Fruit fly (Drosophila melanogaster) whole organism, embryonic: ENCODE measurements around the gene Cap-D2.

Source experiments
- Atf3 ChIP-seq: fragments of 200-800 bp; sonication (Bioruptor generic); optimal IDR thresholded peaks from 3 replicates; lab custom pipeline; 2016; ENCODE audit warnings: missing biosample characterization, missing genetic modification characterization
- Bdp1 ChIP-seq: fragments of 200-800 bp; sonication (Bioruptor generic); optimal IDR thresholded peaks from 3 replicates; lab custom pipeline; 2016; ENCODE audit warnings: missing biosample characterization, missing genetic modification characterization
- Bteb2 ChIP-seq: fragments of 200-800 bp; sonication (Bioruptor generic); optimal IDR thresholded peaks from 2 replicates; lab custom pipeline; 2016; ENCODE audit warnings: missing biosample characterization, missing genetic modification characterization
- CG10366 ChIP-seq: fragments of 200-800 bp; sonication (Bioruptor generic); IDR thresholded peaks from 2 replicates; pipeline ENCODE4 v1.3.6; 2022; ENCODE audit warnings: missing biosample characterization, missing genetic modification characterization
- CG10431 ChIP-seq: fragments of 200-800 bp; sonication (Bioruptor generic); optimal IDR thresholded peaks from 3 replicates; lab custom pipeline; 2018; ENCODE audit warnings: missing biosample characterization, mild to moderate bottlenecking, missing genetic modification characterization
- CG11723 ChIP-seq: fragments of 200-800 bp; sonication (Bioruptor generic); optimal IDR thresholded peaks from 2 replicates; lab custom pipeline; 2017; ENCODE audit warnings: missing biosample characterization, mild to moderate bottlenecking, missing genetic modification characterization
- CG13296 ChIP-seq: fragments of 200-800 bp; sonication (Bioruptor generic); optimal IDR thresholded peaks from 3 replicates; lab custom pipeline; 2018; ENCODE audit warnings: missing biosample characterization, mild to moderate bottlenecking, missing genetic modification characterization
- CG13894 ChIP-seq: fragments of 200-800 bp; sonication (Bioruptor generic); optimal IDR thresholded peaks from 3 replicates; lab custom pipeline; 2018; ENCODE audit warnings: missing biosample characterization, mild to moderate bottlenecking, missing genetic modification characterization, moderate library complexity
- CG14667 ChIP-seq: fragments of 200-800 bp; sonication (Bioruptor generic); IDR thresholded peaks from 2 replicates; pipeline ENCODE4 v1.3.6; 2022; ENCODE audit warnings: missing biosample characterization, missing genetic modification characterization
- CG1647 ChIP-seq: fragments of 200-800 bp; sonication (Bioruptor generic); optimal IDR thresholded peaks from 3 replicates; lab custom pipeline; 2016; ENCODE audit warnings: missing biosample characterization, missing genetic modification characterization
- CG4360 ChIP-seq: fragments of 200-800 bp; sonication (Bioruptor generic); IDR thresholded peaks from 2 replicates; pipeline ENCODE4 v1.3.6; 2022; ENCODE audit warnings: missing biosample characterization, missing genetic modification characterization
- CG6791 ChIP-seq: fragments of 200-800 bp; sonication (Bioruptor generic); IDR thresholded peaks from 3 replicates; pipeline ENCODE4 v1.3.6; 2022; ENCODE audit warnings: missing biosample characterization, missing genetic modification characterization; ENCODE audit not compliant: partially characterized antibody
- CG7556 ChIP-seq: fragments of 200-800 bp; sonication (Bioruptor generic); optimal IDR thresholded peaks from 2 replicates; lab custom pipeline; 2017; ENCODE audit warnings: missing biosample characterization, mild to moderate bottlenecking, missing genetic modification characterization
- CG8478 ChIP-seq: fragments of >200 bp; optimal IDR thresholded peaks from 2 replicates; lab custom pipeline; 2018
- CG8924 ChIP-seq: fragments of 200-800 bp; optimal IDR thresholded peaks from 3 replicates; lab custom pipeline; 2019; ENCODE audit warnings: missing biosample characterization, mild to moderate bottlenecking, missing genetic modification characterization, moderate library complexity
- CG9215 ChIP-seq: fragments of 200-800 bp; sonication (Bioruptor generic); IDR thresholded peaks from 2 replicates; pipeline ENCODE4 v1.3.6; 2022; ENCODE audit warnings: missing biosample characterization, missing genetic modification characterization
- CG9609 ChIP-seq: fragments of 200-800 bp; sonication (Bioruptor generic); optimal IDR thresholded peaks from 3 replicates; lab custom pipeline; 2016; ENCODE audit warnings: missing biosample characterization, missing genetic modification characterization
- CG9727 ChIP-seq: fragments of 200-800 bp; sonication (Bioruptor generic); optimal IDR thresholded peaks from 3 replicates; lab custom pipeline; 2017; ENCODE audit warnings: missing biosample characterization, mild to moderate bottlenecking, missing genetic modification characterization
- D ChIP-seq, 2 experiments: fragments of 200-800 bp in 1 of 2; fragments of >200 bp in 1 of 2; sonication (Bioruptor generic) in 1 of 2; optimal IDR thresholded peaks; 2 replicates in 1 of 2; 3 replicates in 1 of 2; lab custom pipeline; 2017; ENCODE audit warnings: mild to moderate bottlenecking in 1 of 2, missing biosample characterization in 1 of 2, missing genetic modification characterization in 1 of 2, missing genetic modification reagents in 1 of 2
- D19B ChIP-seq: fragments of 200-800 bp; sonication (Bioruptor generic); optimal IDR thresholded peaks from 2 replicates; lab custom pipeline; 2017; ENCODE audit warnings: missing biosample characterization, mild to moderate bottlenecking, missing genetic modification characterization
- Dp ChIP-seq: fragments of 200-800 bp; sonication (Bioruptor generic); optimal IDR thresholded peaks from 2 replicates; lab custom pipeline; 2018; ENCODE audit warnings: missing biosample characterization, mild to moderate bottlenecking, missing genetic modification characterization, moderate library complexity
- ERR ChIP-seq: fragments of 200-800 bp; sonication (Bioruptor generic); optimal IDR thresholded peaks from 2 replicates; lab custom pipeline; 2016; ENCODE audit warnings: missing biosample characterization, missing genetic modification characterization
- GATAe ChIP-seq: fragments of 200-800 bp; sonication (Bioruptor generic); conservative IDR thresholded peaks from 2 replicates; pipeline ENCODE4 v1.3.6; 2022; ENCODE audit warnings: missing biosample characterization, missing genetic modification characterization
- Gsc ChIP-seq: fragments of 200-800 bp; sonication (Bioruptor generic); IDR thresholded peaks from 2 replicates; pipeline ENCODE4 v1.3.6; 2022; ENCODE audit warnings: missing biosample characterization, missing genetic modification characterization
- HLH54F ChIP-seq: fragments of 200-800 bp; sonication (Bioruptor generic); optimal IDR thresholded peaks from 3 replicates; lab custom pipeline; 2016; ENCODE audit warnings: missing biosample characterization, missing genetic modification characterization
- HmgD ChIP-seq: fragments of 200-800 bp; sonication (Bioruptor generic); optimal IDR thresholded peaks from 3 replicates; lab custom pipeline; 2016; ENCODE audit warnings: missing biosample characterization, missing genetic modification characterization
- Optix ChIP-seq: fragments of 200-800 bp; sonication (Bioruptor generic); IDR thresholded peaks from 3 replicates; pipeline ENCODE4 v1.3.6; 2022; ENCODE audit warnings: missing biosample characterization, missing genetic modification characterization
- Rfx ChIP-seq: fragments of 200-800 bp; sonication (Bioruptor generic); IDR thresholded peaks from 2 replicates; pipeline ENCODE4 v1.3.6; 2022; ENCODE audit warnings: missing biosample characterization, missing genetic modification characterization
- Scr ChIP-seq: fragments of 200-800 bp; sonication (Bioruptor generic); IDR thresholded peaks from 2 replicates; pipeline ENCODE4 v1.3.6; 2022; ENCODE audit warnings: missing biosample characterization, missing genetic modification characterization; ENCODE audit not compliant: partially characterized antibody
- aop ChIP-seq: fragments of 200-800 bp; sonication (Bioruptor generic); IDR thresholded peaks from 2 replicates; pipeline ENCODE4 v1.3.6; 2022; ENCODE audit warnings: missing biosample characterization, missing genetic modification characterization
- ap ChIP-seq: fragments of 200-800 bp; sonication (Bioruptor generic); IDR thresholded peaks from 2 replicates; pipeline ENCODE4 v1.3.6; 2022; ENCODE audit warnings: missing biosample characterization, missing genetic modification characterization
- croc ChIP-seq: fragments of 200-800 bp; sonication (Bioruptor generic); conservative IDR thresholded peaks from 3 replicates; pipeline ENCODE4 v1.3.6; 2022; ENCODE audit warnings: missing biosample characterization, missing genetic modification characterization
- fd102C ChIP-seq: fragments of 200-800 bp; sonication (Bioruptor generic); optimal IDR thresholded peaks from 2 replicates; lab custom pipeline; 2018; ENCODE audit warnings: missing biosample characterization, mild to moderate bottlenecking, missing genetic modification characterization, moderate library complexity
- fd64A ChIP-seq: fragments of 200-800 bp; sonication (Bioruptor generic); optimal IDR thresholded peaks from 3 replicates; lab custom pipeline; 2018; ENCODE audit warnings: missing biosample characterization, mild to moderate bottlenecking, missing genetic modification characterization
- fd96Cb ChIP-seq: fragments of 200-800 bp; sonication (Bioruptor generic); optimal IDR thresholded peaks from 2 replicates; lab custom pipeline; 2018; ENCODE audit warnings: missing biosample characterization, mild to moderate bottlenecking, missing genetic modification characterization, moderate library complexity
- insv ChIP-seq, 2 experiments: fragments of 200-800 bp; sonication (Bioruptor generic); optimal IDR thresholded peaks; 3 replicates each; lab custom pipeline; 2016 to 2018; ENCODE audit warnings: missing biosample characterization in 2 of 2, missing genetic modification characterization in 2 of 2
- lmd ChIP-seq: fragments of 200-800 bp; sonication (Bioruptor generic); IDR thresholded peaks from 2 replicates; pipeline ENCODE4 v1.3.6; 2022; ENCODE audit warnings: missing biosample characterization, missing genetic modification characterization
- lov ChIP-seq, 2 experiments: fragments of 200-800 bp in 1 of 2; fragments of >200 bp in 1 of 2; sonication (Bioruptor generic) in 1 of 2; IDR thresholded peaks in 1 of 2; optimal IDR thresholded peaks in 1 of 2; 2 replicates in 1 of 2; 3 replicates in 1 of 2; pipeline versions ENCODE4 v1.3.6 to Lab custom; 2017 to 2022; ENCODE audit warnings: missing biosample characterization in 1 of 2, missing genetic modification characterization in 1 of 2
- luna ChIP-seq: fragments of 200-800 bp; sonication (Bioruptor generic); optimal IDR thresholded peaks from 2 replicates; lab custom pipeline; 2016; ENCODE audit warnings: missing biosample characterization, missing genetic modification characterization
- nerfin-2 ChIP-seq: fragments of 200-800 bp; sonication (Bioruptor generic); IDR thresholded peaks from 2 replicates; pipeline ENCODE4 v1.3.6; 2022; ENCODE audit warnings: missing biosample characterization, missing genetic modification characterization; ENCODE audit not compliant: partially characterized antibody
- org-1 ChIP-seq: fragments of 200-800 bp; sonication (Bioruptor generic); optimal IDR thresholded peaks from 2 replicates; lab custom pipeline; 2017; ENCODE audit warnings: missing biosample characterization, missing genetic modification characterization
- pzg ChIP-seq: fragments of 200-800 bp; sonication (Bioruptor generic); optimal IDR thresholded peaks from 3 replicates; lab custom pipeline; 2018; ENCODE audit warnings: missing biosample characterization, mild to moderate bottlenecking, missing genetic modification characterization, moderate library complexity
- repo ChIP-seq: fragments of 200-800 bp; sonication (Bioruptor generic); optimal IDR thresholded peaks from 2 replicates; lab custom pipeline; 2016; ENCODE audit warnings: missing biosample characterization, missing genetic modification characterization
- sob ChIP-seq: fragments of 200-800 bp; sonication (Bioruptor generic); IDR thresholded peaks from 2 replicates; pipeline ENCODE4 v1.3.6; 2022; ENCODE audit warnings: missing biosample characterization, missing genetic modification characterization
- sr ChIP-seq: fragments of 200-800 bp; sonication (Bioruptor generic); IDR thresholded peaks from 3 replicates; pipeline ENCODE4 v1.3.6; 2022; ENCODE audit warnings: missing biosample characterization, missing genetic modification characterization
- stwl ChIP-seq: fragments of 200-800 bp; sonication (Bioruptor generic); optimal IDR thresholded peaks from 3 replicates; lab custom pipeline; 2018; ENCODE audit warnings: missing biosample characterization, mild to moderate bottlenecking, missing genetic modification characterization, moderate library complexity
- sug ChIP-seq: fragments of 200-800 bp; optimal IDR thresholded peaks from 2 replicates; lab custom pipeline; 2019; ENCODE audit warnings: missing biosample characterization, mild to moderate bottlenecking, missing genetic modification characterization, moderate library complexity
- twi ChIP-seq: fragments of 200-800 bp; optimal IDR thresholded peaks from 2 replicates; lab custom pipeline; 2019; ENCODE audit warnings: missing biosample characterization, mild to moderate bottlenecking, missing genetic modification characterization, moderate library complexity
- vnd ChIP-seq: fragments of 200-800 bp; sonication (Bioruptor generic); IDR thresholded peaks from 3 replicates; pipeline ENCODE4 v1.3.6; 2022; ENCODE audit warnings: missing biosample characterization, missing genetic modification characterization; ENCODE audit not compliant: partially characterized antibody
- wor ChIP-seq: fragments of 200-800 bp; sonication (Bioruptor generic); IDR thresholded peaks from 2 replicates; pipeline ENCODE4 v1.3.6; 2022; ENCODE audit warnings: missing biosample characterization, missing genetic modification characterization
- z ChIP-seq: fragments of 200-800 bp; sonication (Bioruptor generic); IDR thresholded peaks from 3 replicates; pipeline ENCODE4 v1.3.6; 2022; ENCODE audit warnings: missing biosample characterization, missing genetic modification characterization

Gene Cap-D2

dm6 chr3R:29675333-29675732 lies at the start of gene Cap-D2, which contains the start of gene Bub3 (continued):
- TF ChIP-seq luna (GFP tag; lab: Kevin White, UChicago) = peak; percentile 20
- TF ChIP-seq vnd (GFP tag; lab: Robert Waterston, UW) = peak; percentile 82
- TF ChIP-seq aop (GFP tag; lab: Robert Waterston, UW) = peak; percentile 58; the same call in 1 of the 2 replicates
- TF ChIP-seq HLH54F = peak; percentile 72
- peak; percentile 63; the same call in 2 of the 3 replicates for TF ChIP-seq Optix (GFP tag; lab: Robert Waterston, UW)
- peak; percentile 54 for TF ChIP-seq CG14667 (GFP tag; lab: Robert Waterston, UW)
- TF ChIP-seq Rfx (GFP tag; lab: Robert Waterston, UW) = peak; percentile 58
- no peak for TF ChIP-seq CG13296 (GFP tag; lab: Kevin White, UChicago)
- peak; percentile 53 for TF ChIP-seq CG9215 (GFP tag; lab: Robert Waterston, UW)
- peak; percentile 45 for TF ChIP-seq Atf3 (GFP tag; lab: Kevin White, UChicago)
- TF ChIP-seq lov (optimal IDR thresholded peaks at IDR 0.05; lab: Kevin White, UChicago) = no peak
- TF ChIP-seq lov (GFP tag; IDR thresholded peaks at IDR 0.05; lab: Robert Waterston, UW) = 0 out of 3 replicates have a peak, but pooled peaks have one; percentile 43
- peak; percentile 16 for TF ChIP-seq CG11723
- TF ChIP-seq nerfin-2 = peak; percentile 70
- TF ChIP-seq org-1 = no peak
- TF ChIP-seq CG10366 = peak; percentile 66
- TF ChIP-seq fd102C (GFP tag; lab: Kevin White, UChicago) = no peak
- TF ChIP-seq CG7556 (GFP tag; lab: Kevin White, UChicago) = peak; percentile 40
- TF ChIP-seq CG8478 (lab: Kevin White, UChicago) = no peak
- no peak for TF ChIP-seq CG13894 (tag; lab: Kevin White, UChicago)
- TF ChIP-seq croc (GFP tag; lab: Robert Waterston, UW) = no peak
- TF ChIP-seq sug (tag; lab: Kevin White, UChicago) = no peak
- no peak for TF ChIP-seq CG4360 (GFP tag; lab: Robert Waterston, UW)
- peak; percentile 69 for TF ChIP-seq CG9727 (GFP tag; lab: Kevin White, UChicago)
- TF ChIP-seq stwl (tag; lab: Kevin White, UChicago) = peak; percentile 71
- no peak for TF ChIP-seq GATAe (GFP tag; lab: Robert Waterston, UW)
- no peak for TF ChIP-seq D (optimal IDR thresholded peaks at IDR 0.05; lab: Kevin White, UChicago)
- peak; percentile 51 for TF ChIP-seq D (GFP tag; optimal IDR thresholded peaks at IDR 0.05; lab: Kevin White, UChicago)
- peak; percentile 63 for TF ChIP-seq CG9609 (GFP tag; lab: Kevin White, UChicago)
- TF ChIP-seq repo = peak; percentile 73
- peak; percentile 58 for TF ChIP-seq Bdp1 (GFP tag; lab: Kevin White, UChicago)
- peak; percentile 75 for TF ChIP-seq CG6791 (GFP tag; lab: Robert Waterston, UW)
- no peak for TF ChIP-seq HmgD (GFP tag; lab: Kevin White, UChicago)
- TF ChIP-seq pzg (GFP tag; lab: Kevin White, UChicago) = peak; percentile 53
- no peak for TF ChIP-seq Gsc (GFP tag; lab: Robert Waterston, UW)
- peak; percentile 64 for TF ChIP-seq wor
- TF ChIP-seq ERR (GFP tag; lab: Kevin White, UChicago) = peak; percentile 41
- no peak for TF ChIP-seq CG10431 (GFP tag; lab: Kevin White, UChicago)
- TF ChIP-seq Bteb2 = peak; percentile 62
- TF ChIP-seq insv (GFP tag; optimal IDR thresholded peaks at IDR 0.05; lab: Kevin White, UChicago) = no peak
- TF ChIP-seq sr (GFP tag; lab: Robert Waterston, UW) = no peak
- TF ChIP-seq CG8924 = peak; percentile 65
- TF ChIP-seq D19B = no peak
- no peak for TF ChIP-seq z
- TF ChIP-seq ap (GFP tag; lab: Robert Waterston, UW) = peak; percentile 65; the same call in 1 of the 2 replicates
- TF ChIP-seq CG1647 (GFP tag; lab: Kevin White, UChicago) = peak; percentile 62
- no peak for TF ChIP-seq fd64A (GFP tag; lab: Kevin White, UChicago)
- peak; percentile 51 for TF ChIP-seq twi (tag; lab: Kevin White, UChicago)
- no peak for TF ChIP-seq lmd
- peak; percentile 55 for TF ChIP-seq fd96Cb (tag; lab: Kevin White, UChicago)
- TF ChIP-seq sob (GFP tag; lab: Robert Waterston, UW) = peak; percentile 85
- TF ChIP-seq Scr = peak; percentile 88
- TF ChIP-seq Dp (GFP tag; lab: Kevin White, UChicago) = peak; percentile 59
